Fruit fly (Drosophila melanogaster) whole organism, adult: Measurements from ENCODE around the gene HINT1.

ENCODE experiments used
- CG33017 ChIP-seq: fragments of 200-800 bp; sonication (Bioruptor generic); optimal IDR thresholded peaks from 2 replicates; lab custom pipeline; 2018; ENCODE audit warnings: missing biosample characterization, mild to moderate bottlenecking, missing genetic modification characterization, moderate library complexity
- CG7045 ChIP-seq: fragments of 200-800 bp; sonication (Bioruptor generic); optimal IDR thresholded peaks from 2 replicates; lab custom pipeline; 2017; ENCODE audit warnings: missing biosample characterization, mild to moderate bottlenecking, missing genetic modification characterization
- CG7101 ChIP-seq: fragments of 200-800 bp; sonication (Bioruptor generic); optimal IDR thresholded peaks from 2 replicates; lab custom pipeline; 2018; ENCODE audit warnings: missing biosample characterization, mild to moderate bottlenecking, missing genetic modification characterization, moderate library complexity
- Crg-1 ChIP-seq: fragments of 200-800 bp; sonication (Bioruptor generic); optimal IDR thresholded peaks from 2 replicates; lab custom pipeline; 2016; ENCODE audit warnings: missing biosample characterization, missing genetic modification characterization
- Hr96 ChIP-seq: fragments of 200-800 bp; sonication (Bioruptor generic); optimal IDR thresholded peaks from 2 replicates; lab custom pipeline; 2016; ENCODE audit warnings: missing biosample characterization, missing genetic modification characterization
- ovo ChIP-seq: fragments of 200-800 bp; sonication (Bioruptor generic); optimal IDR thresholded peaks from 2 replicates; lab custom pipeline; 2016; ENCODE audit warnings: missing biosample characterization, missing genetic modification characterization
- pad ChIP-seq: fragments of 200-800 bp; sonication (Bioruptor generic); optimal IDR thresholded peaks from 3 replicates; lab custom pipeline; 2017; ENCODE audit warnings: missing biosample characterization, missing genetic modification characterization, mild to moderate bottlenecking, moderate library complexity, missing genetic modification reagents
- tj ChIP-seq: fragments of 200-800 bp; sonication (Bioruptor generic); optimal IDR thresholded peaks from 3 replicates; lab custom pipeline; 2017; ENCODE audit warnings: missing biosample characterization, mild to moderate bottlenecking, missing genetic modification characterization, moderate library complexity

DNA sequence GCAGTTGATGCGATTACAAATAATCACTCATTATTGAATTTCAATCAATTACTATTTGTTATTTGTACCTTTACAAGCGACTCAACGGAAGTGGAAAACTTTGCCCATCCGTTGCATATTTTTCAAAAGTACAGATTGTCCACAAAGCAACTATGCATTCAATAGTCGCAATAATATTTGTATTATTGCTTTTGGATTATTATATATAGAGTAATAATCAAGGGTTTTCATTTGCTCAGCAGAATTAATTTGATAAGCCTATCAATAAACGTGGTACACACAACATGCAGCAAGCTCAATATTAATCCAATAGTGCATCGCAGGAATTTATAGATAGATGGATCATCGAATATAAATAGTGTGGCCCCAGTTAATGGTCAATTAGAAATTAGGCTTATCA is 41.4 kb upstream of the HINT1 start:
- no peak for TF ChIP-seq CG7101
- no peak for TF ChIP-seq CG33017 (tag; lab: Kevin White, UChicago)
- no peak for TF ChIP-seq CG7045
- peak; percentile 62 for TF ChIP-seq tj (GFP tag; lab: Kevin White, UChicago)
- no peak for TF ChIP-seq Hr96 (GFP tag; lab: Kevin White, UChicago)
- no peak for TF ChIP-seq Crg-1 (GFP tag; lab: Kevin White, UChicago)
- no peak for TF ChIP-seq ovo (GFP tag; lab: Kevin White, UChicago)
- TF ChIP-seq pad (GFP tag; lab: Kevin White, UChicago): no peak
